Fruit fly (Drosophila melanogaster): ENCODE measurements around the gene hzg.

DNA sequence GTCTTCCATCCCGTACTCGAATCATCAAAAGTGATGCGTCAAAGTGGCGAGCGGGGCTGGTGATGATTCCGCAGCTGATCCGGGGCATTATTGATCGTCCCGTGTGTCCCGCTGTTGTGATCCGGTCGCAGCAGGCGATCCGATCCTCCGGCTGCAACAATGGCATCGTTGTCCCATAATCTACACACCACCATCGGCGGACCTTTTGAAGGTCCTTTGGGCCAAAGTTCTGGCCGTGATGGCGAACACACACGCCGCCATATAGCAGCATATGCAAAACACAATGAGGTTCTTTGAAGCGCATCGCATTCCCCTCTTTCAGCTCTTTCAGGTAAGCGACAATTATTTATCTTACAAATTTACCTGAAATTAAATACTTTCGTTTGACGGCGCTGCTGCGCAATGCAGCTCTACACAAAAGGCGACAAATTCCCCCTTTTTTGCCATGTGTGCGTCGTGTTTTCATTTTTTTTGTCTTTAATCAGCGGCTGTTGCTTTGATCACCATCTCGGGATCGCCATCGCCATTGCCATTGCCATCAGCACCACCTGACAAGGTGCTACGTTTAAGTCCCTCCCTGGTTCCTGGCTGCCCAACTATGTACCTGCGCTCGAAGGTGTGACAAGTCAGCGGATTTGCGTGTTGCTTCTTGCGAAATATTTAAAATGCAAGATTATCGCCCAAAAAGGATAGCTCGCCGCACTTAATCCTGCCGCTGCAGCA is 13.2 kb upstream of the hzg start:
- TF ChIP-seq bab1 (GFP tag; optimal IDR thresholded peaks at IDR 0.05), result no peak
- no peak for TF ChIP-seq cnc (optimal IDR thresholded peaks at IDR 0.05)
- TF ChIP-seq toe (GFP tag; optimal IDR thresholded peaks at IDR 0.05), result no peak
- no peak for TF ChIP-seq Crg-1 (GFP tag; optimal IDR thresholded peaks at IDR 0.05)
- TF ChIP-seq CG1620 (GFP tag; optimal IDR thresholded peaks at IDR 0.05), result no peak
- TF ChIP-seq pad (GFP tag; optimal IDR thresholded peaks at IDR 0.05), result no peak
- TF ChIP-seq kay (GFP tag; ENCODE audit: borderline replicate concordance), result no peak
- no peak for TF ChIP-seq tj (GFP tag; optimal IDR thresholded peaks at IDR 0.05)
- no peak for TF ChIP-seq cic (GFP tag; optimal IDR thresholded peaks at IDR 0.05)
- no peak for TF ChIP-seq CG11617 (GFP tag; optimal IDR thresholded peaks at IDR 0.05)
- no peak for TF ChIP-seq CG12768 (GFP tag; optimal IDR thresholded peaks at IDR 0.05)
